Worm (Caenorhabditis elegans): Measurements from ENCODE around the gene gbf-1.

DNA sequence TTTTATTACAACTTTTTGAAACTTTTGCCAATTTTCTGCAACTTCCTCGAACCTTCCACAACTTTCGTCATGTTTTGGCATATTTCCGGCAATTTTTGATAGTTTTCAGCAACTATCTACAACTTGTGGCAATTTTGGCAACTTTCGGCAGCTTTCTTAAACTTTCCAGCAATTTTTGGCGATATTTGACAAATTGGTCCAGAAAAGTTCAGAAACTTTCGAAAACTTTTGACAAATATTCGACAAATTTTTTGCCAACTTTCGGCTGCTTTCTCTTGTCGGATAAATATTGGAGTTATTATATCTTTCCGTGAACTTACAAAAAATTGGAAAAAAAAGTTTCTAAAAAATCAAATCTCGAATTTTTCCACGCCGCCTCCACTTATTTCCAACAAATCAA is 43.2 kb downstream of the gbf-1 start, which contains the start of gene Y41C4A.18:
- TF ChIP-seq nhr-12 (tag; optimal IDR thresholded peaks at IDR 0.05) (no peak), nhr-76 (tag; optimal IDR thresholded peaks at IDR 0.05) (no peak), nfya-1 (tag; optimal IDR thresholded peaks at IDR 0.05; ENCODE audit: insufficient read depth) (no peak), nhr-25 (tag; optimal IDR thresholded peaks at IDR 0.05) (no peak), pha-4 (tag; optimal IDR thresholded peaks at IDR 0.05) (no peak), nhr-237 (tag; optimal IDR thresholded peaks at IDR 0.05) (no peak), pqm-1 (tag; optimal IDR thresholded peaks at IDR 0.05) (no peak), ama-1 (optimal IDR thresholded peaks at IDR 0.05) (no peak), unc-39 (tag; optimal IDR thresholded peaks at IDR 0.05) (no peak)
